Worm (Caenorhabditis elegans) whole organism, early embryonic: ENCODE data around the gene sel-1.

Source experiments
- ama-1 ChIP-seq: fragments of 150-350 bp; optimal IDR thresholded peaks from 2 replicates; lab custom pipeline; 2014
- ceh-36 ChIP-seq: sonication (generic microtip); optimal IDR thresholded peaks from 2 replicates; lab custom pipeline; 2016; ENCODE audit warnings: missing genetic modification characterization, inconsistent platforms, missing compliant biosample characterization
- ets-7 ChIP-seq: sonication (generic microtip); optimal IDR thresholded peaks from 2 replicates; lab custom pipeline; 2016; ENCODE audit warnings: missing genotype, missing genetic modification characterization, missing compliant biosample characterization
- flt-1 ChIP-seq: fragments of 200-800 bp; sonication (Bioruptor generic); IDR thresholded peaks from 2 replicates; pipeline ENCODE4 v1.3.6; 2022; ENCODE audit warnings: missing genetic modification characterization, missing compliant biosample characterization
- hmbx-1 ChIP-seq: sonication (generic microtip); optimal IDR thresholded peaks from 2 replicates; lab custom pipeline; 2016; ENCODE audit warnings: mild to moderate bottlenecking, missing genetic modification characterization, missing compliant biosample characterization
- hnd-1 ChIP-seq: sonication (generic microtip); optimal IDR thresholded peaks from 2 replicates; lab custom pipeline; 2016; ENCODE audit warnings: missing genetic modification characterization, missing compliant biosample characterization
- pes-1 ChIP-seq: fragments of 200-800 bp; sonication (Bioruptor generic); IDR thresholded peaks from 2 replicates; pipeline ENCODE4 v1.3.6; 2022; ENCODE audit warnings: missing genetic modification reagents, missing genetic modification characterization, missing compliant biosample characterization
- sea-1 ChIP-seq: fragments of 200-800 bp; sonication (Bioruptor generic); conservative IDR thresholded peaks from 2 replicates; pipeline ENCODE4 v1.3.6; 2022; ENCODE audit warnings: missing genetic modification characterization, missing compliant biosample characterization
- tbx-11 ChIP-seq: fragments of 200-800 bp; sonication (Bioruptor generic); IDR thresholded peaks from 2 replicates; pipeline ENCODE4 v1.3.6; 2022; ENCODE audit warnings: missing genetic modification characterization, missing compliant biosample characterization
- tbx-37 ChIP-seq: fragments of 200-800 bp; sonication (Bioruptor generic); conservative IDR thresholded peaks from 2 replicates; pipeline ENCODE4 v1.3.6; 2022; ENCODE audit warnings: missing genetic modification reagents, missing genetic modification characterization, missing compliant biosample characterization
- tra-4 ChIP-seq: sonication (generic microtip); optimal IDR thresholded peaks from 2 replicates; lab custom pipeline; 2017; ENCODE audit warnings: missing genetic modification characterization, missing compliant biosample characterization

- TF ChIP-seq ama-1 (lab: Kevin White, UChicago) (no peak), tbx-11 (GFP tag; lab: Robert Waterston, UW) (no peak), pes-1 (GFP tag; lab: Robert Waterston, UW) (no peak), tbx-37 (GFP tag; lab: Robert Waterston, UW) (no peak), sea-1 (no peak), ceh-36 (no peak), tra-4 (no peak), hmbx-1 (tag; lab: Kevin White, UChicago) (no peak), flt-1 (GFP tag; lab: Robert Waterston, UW) (no peak), ets-7 (tag; lab: Kevin White, UChicago) (no peak), hnd-1 (tag; lab: Kevin White, UChicago) (no peak)
These were observed 30.4 kb upstream of the sel-1 start for ce11 chrV:12530129-12530528.
